Fruit fly (Drosophila melanogaster) whole organism: Measurements from ENCODE around the gene CG17754.

Experiments used
- CG8478 ChIP-seq: fragments of >200 bp; optimal IDR thresholded peaks from 2 replicates; lab custom pipeline; 2018; ENCODE audit warnings: inconsistent platforms
- EcR ChIP-seq, 2 experiments: fragments of >200 bp; optimal IDR thresholded peaks; 2 replicates each; lab custom pipeline; 2017; ENCODE audit warnings: missing biosample characterization in 2 of 2, missing genetic modification characterization in 2 of 2, missing genetic modification reagents in 2 of 2
- pan ChIP-seq: fragments of >200 bp; optimal IDR thresholded peaks from 2 replicates; lab custom pipeline; 2017
- psq ChIP-seq: fragments of >200 bp; optimal IDR thresholded peaks from 2 replicates; lab custom pipeline; 2017
- usp ChIP-seq: fragments of >200 bp; optimal IDR thresholded peaks from 2 replicates; lab custom pipeline; 2017; ENCODE audit warnings: missing biosample characterization, missing genetic modification characterization, mixed read lengths

- no peak for TF ChIP-seq pan (lab: Kevin White, UChicago)
- TF ChIP-seq CG8478 = no peak
- TF ChIP-seq psq (lab: Kevin White, UChicago) = no peak
- no peak for TF ChIP-seq EcR (GFP tag; optimal IDR thresholded peaks at IDR 0.05; lab: Kevin White, UChicago)
- no peak for TF ChIP-seq usp (GFP tag; lab: Kevin White, UChicago)
These were observed 5.8 kb downstream of the CG17754 start, which contains the start of gene ric8a for dm6 chrX:9255964-9256520.
